Fruit fly (Drosophila melanogaster) S2 (cell line): ENCODE measurements around the gene CG13998.

Source experiments
- CG8478 ChIP-seq: fragments of >200 bp; optimal IDR thresholded peaks from 2 replicates; lab custom pipeline; 2018
- CTCF ChIP-seq, 2 experiments: fragments of >200 bp; optimal IDR thresholded peaks; 2 replicates each; lab custom pipeline; 2018

Gene CG13998

DNA sequence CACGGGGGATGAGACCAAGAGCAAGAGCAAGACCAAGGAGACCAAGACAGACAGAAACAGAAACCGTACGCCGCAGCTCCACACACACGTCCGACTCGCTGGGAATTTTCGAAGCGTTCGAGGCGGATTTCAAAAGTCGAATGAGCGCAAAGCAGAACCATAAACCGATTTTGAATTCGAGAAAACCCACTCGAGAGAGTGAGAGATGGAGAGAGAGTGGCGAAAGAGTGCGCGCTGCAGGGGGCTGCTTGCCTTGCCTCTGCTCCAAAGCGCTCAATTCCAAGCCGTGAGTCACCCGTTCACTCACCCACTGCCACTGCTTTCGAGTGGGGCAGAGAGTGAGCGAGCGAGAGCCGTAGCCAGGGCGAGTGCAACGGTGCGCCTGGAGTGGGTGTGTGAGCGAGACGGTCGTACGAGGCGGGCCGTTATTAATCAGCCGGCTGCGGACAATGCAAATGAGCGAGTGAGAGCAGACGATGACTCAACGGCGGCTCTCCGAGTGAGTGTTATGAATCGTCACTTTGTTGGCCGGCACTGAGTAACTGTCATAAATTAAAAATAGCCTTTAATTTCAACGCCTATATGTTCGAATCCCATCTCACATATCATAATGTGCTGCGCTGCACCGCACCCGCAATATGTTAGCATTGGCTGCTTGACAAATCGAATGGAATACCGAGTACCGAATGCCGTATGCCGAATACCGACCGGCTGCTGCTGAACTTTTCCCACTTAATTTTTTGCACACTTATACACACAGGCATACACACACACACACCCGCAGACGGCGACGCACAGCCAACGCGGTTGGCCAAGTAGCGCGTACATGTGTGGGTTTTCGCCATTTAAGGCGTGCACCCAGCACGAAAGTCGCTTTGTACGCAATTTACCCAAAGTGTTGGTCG lies 23.6 kb upstream of the CG13998 start:
- TF ChIP-seq CG8478 (lab: Kevin White, UChicago) (no peak), CTCF (optimal IDR thresholded peaks at IDR 0.05; lab: Kevin White, UChicago) (no peak)

DNA sequence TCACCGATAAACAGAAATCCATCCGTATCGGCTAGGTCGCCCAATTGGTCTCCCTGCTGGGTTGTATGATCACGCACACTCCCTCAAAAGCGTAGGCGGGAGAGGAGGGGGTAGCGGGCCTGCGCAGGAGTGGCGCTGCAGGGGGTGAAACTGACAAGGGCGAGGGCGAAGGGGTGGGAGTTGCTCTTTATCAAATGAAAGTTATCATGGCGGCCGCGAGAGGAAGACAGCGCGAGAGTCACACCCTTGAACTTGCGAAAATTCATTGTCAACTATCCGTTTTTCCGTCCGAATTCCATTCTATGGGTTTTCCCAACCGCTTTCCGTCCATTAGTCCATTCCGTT lies 22.4 kb upstream of the CG13998 start:
- no peak for TF ChIP-seq CG8478 (lab: Kevin White, UChicago)
- no peak for TF ChIP-seq CTCF (optimal IDR thresholded peaks at IDR 0.05; lab: Kevin White, UChicago)

DNA sequence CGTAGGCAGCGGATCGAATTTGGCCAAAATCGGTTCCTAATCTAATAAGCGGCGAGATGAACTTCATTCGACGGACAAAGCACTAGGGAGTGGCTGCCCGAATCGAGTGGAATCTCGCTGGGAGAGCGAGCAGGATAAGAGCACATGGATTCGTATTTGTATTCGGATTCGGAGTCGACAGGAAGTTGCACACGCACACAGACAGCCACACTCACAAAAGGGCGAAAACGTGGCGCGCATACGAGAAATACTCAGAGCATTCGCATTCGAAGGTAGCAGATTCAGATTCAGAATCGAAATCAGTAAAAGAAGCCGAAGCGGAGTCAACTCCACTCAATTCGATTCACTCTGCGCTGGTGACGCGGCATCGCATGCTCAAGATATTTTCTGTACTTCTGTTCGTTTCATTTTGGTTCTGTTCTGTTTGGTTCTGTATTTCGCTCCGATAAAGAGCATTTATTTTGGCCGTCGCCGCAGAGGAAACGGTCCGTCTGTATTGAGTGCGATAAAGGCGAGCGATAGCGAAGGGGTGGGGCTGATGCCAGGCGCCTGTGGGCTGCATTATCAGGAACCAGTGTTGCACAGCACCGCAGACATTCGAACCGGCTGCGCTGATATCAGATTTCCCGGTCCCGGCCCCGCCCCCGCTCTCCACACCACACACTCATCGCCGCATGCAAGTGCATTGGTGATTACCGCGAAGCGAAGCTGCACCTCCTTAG lies 21.9 kb upstream of the CG13998 start:
- TF ChIP-seq CTCF (optimal IDR thresholded peaks at IDR 0.05; lab: Kevin White, UChicago) (no peak), CG8478 (lab: Kevin White, UChicago) (no peak)

DNA sequence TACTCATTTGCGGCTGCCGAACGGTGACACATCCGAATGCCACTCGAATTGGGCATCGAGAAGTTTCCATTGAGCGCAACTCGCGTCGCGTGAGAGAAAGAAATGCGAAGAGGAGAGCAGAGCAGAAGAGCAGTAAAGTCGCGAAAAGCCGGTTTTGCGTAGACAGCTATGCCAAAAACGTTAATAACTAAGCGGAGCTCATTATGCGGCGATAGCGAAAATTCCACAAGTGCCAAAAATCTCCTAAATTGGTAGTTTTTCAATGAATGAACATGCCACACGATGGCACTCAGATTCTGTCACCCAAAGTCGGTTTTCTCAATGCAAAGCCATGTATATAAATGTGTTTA lies 21.1 kb upstream of the CG13998 start:
- no peak for TF ChIP-seq CTCF (optimal IDR thresholded peaks at IDR 0.05; lab: Kevin White, UChicago)
- TF ChIP-seq CG8478 (lab: Kevin White, UChicago), result no peak

DNA sequence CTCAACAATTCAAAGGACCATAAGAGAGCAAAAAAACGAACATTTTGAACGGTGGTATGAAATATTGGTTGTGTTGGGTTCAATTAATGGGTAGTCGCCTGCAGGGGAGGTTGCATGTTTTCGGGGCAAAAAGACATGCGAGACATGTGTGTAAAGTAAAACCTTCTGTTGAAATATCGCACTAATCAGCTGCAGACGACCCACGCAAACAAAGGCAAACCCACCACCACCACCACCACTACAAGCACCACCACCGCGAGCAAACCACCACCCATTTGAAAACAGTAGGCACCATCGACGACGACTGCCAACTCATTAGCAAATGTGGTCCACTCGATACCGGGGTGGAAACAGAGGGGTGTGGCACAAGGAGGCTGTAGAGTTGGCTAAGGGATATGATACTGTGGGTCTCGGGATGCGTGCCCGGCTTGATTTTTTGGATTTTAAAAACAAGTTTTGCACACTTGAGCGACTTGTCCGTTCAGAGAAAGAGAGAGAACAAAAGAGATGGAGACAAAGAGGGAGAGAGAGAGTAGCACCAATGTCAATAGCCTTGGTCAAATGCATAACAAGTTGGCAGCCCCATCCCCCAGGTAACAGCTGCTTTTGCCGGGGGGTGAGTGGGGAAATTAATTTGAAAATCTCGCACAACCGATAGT lies 20.6 kb upstream of the CG13998 start:
- TF ChIP-seq CTCF (optimal IDR thresholded peaks at IDR 0.05; lab: Kevin White, UChicago) (no peak), CG8478 (lab: Kevin White, UChicago) (no peak)

DNA sequence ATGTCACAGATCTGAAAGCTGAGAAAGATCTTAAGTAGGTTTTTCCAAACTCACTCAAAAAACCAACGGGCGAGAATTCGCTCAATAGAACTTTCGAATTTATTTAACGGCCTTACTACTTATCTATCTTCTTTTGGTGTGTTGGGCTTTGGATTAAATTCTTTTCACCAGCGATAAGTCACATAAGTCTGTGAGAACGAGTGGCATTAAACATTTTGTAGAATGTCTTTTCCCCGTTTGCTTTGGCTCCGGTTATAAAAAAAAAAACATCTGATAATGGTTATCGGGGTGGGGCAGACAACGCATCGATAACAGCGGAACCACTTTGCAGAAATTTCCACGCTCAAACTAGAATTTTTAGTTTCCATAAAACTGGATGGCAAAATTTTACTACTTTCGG lies 19.0 kb upstream of the CG13998 start:
- no peak for TF ChIP-seq CG8478 (lab: Kevin White, UChicago)
- no peak for TF ChIP-seq CTCF (optimal IDR thresholded peaks at IDR 0.05; lab: Kevin White, UChicago)

DNA sequence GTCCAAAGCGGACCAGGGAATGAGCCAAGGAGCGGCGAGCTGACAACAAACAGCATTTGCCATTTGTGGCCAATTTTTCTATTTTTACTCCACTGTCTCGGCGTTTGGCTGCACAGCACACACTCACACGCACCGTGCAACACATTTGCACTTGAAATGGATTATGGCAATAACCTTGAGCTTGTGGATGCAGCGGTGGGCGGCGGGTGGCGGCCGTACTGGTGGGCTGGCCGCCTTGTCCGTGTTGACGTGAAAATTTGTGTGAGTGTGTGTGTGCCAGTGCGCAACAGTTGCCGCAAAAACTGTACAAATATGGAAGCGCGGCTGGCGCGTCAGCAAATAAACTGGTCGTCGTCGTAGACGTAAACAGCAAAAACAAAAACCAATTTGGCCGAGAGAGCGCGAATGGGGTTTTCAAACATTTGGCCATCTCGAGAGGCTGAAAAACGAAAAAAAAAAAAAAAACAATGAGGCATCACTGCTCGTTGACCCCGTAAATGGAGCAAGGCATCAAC lies 18.5 kb upstream of the CG13998 start:
- TF ChIP-seq CG8478 (lab: Kevin White, UChicago) (no peak), CTCF (optimal IDR thresholded peaks at IDR 0.05; lab: Kevin White, UChicago) (no peak)

DNA sequence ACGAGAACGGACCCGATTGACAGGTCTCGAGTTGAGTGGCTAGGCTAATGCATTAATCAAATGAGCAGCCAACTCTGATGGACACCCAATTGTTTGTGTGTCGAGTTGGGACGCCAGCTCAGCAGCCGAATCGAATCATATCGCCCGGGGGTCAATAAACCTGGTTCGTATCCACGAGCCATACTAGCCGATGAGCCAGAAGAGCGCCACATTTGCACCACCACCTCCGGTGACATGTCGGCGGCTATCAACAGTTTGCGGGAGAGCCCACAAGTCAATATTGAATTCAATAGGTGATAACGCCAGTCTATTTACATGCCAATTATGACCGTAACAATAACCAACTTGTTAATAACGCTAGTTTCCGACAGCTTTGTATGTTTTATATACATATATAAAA lies 17.5 kb upstream of the CG13998 start:
- TF ChIP-seq CTCF (optimal IDR thresholded peaks at IDR 0.05; lab: Kevin White, UChicago), result no peak
- TF ChIP-seq CG8478 (lab: Kevin White, UChicago), result no peak

DNA sequence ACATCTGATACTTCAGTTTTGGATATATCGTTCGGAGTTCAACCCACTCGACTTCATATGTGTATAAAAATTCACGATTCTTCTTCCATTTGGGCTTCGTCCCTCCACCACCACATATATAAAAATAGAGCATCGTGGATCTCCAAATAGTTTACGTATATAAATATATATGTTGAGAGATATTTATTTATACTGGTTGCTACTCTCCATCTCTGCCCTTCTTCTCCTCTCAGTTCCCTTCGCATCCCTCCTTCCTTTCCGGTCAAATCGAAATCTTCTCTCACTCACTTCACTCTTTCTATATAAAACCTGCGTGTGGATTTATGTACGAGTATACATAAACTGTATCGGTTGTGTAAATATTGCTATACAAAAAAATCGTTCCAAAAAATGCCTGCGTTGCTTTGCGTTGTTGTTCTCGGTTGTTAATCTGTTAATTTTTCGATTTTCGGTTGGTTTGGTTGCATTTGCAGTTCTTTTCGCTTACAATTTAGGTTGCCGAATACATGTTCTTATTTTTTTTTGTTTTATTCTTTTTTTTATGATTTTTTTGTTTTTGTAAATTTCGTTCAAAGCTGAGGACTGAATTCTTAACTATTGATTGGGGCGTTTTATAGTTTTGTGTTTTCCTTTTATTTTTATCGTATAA lies 16.1 kb upstream of the CG13998 start:
- no peak for TF ChIP-seq CTCF (optimal IDR thresholded peaks at IDR 0.05; lab: Kevin White, UChicago)
- no peak for TF ChIP-seq CG8478 (lab: Kevin White, UChicago)

DNA sequence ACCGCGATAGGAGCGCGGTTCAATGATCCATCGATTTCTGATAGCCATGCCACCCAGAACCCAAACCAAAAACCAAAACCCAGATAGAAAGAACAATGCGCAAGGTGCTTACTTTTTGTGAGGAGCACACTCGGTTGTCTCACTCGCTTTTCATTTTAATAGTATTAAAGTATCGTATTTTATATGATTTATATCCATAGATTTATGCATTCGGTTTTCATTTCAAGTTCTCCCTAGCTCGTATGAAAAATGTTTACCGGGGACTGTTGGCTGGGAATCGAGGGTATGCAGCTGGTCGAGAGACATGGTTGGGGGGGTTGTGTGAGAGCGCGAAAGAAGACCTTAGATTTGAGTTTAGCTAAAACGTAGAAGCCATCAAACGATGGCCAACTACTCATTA lies 15.4 kb upstream of the CG13998 start:
- no peak for TF ChIP-seq CTCF (optimal IDR thresholded peaks at IDR 0.05; lab: Kevin White, UChicago)
- TF ChIP-seq CG8478 (lab: Kevin White, UChicago), result no peak

DNA sequence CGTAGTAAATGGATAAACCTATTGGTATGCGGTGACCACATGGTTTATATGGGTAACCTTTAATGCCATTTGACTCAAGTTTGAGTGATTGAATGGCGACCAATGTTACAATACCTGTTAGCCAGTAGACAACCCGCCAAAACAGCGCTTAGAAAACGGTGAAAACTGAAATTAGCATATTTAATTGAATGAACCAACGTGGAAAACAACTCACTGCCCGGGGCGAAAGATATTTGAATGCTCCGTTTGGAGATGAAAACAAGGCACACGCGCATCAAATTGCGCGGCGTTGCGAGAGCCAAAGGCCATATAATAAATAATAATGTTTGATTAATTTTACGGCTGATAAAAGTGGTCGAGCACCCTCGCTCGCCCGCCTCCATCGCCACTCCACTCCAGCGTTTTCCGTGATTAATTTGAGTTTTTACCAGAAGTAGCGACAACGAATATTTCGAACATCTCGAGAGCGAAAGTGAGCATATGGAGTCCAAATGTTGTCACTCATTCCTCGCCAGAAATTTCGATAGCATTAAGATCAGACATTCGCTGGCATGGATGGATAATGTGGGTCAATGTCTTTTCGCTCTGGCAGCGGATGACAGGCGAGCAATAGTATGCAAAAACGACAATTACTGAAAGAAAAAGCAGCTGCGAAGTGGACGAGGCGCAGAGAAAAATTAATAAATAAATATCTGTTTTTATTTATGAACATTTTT lies 14.6 kb upstream of the CG13998 start:
- TF ChIP-seq CG8478 (lab: Kevin White, UChicago), result no peak
- no peak for TF ChIP-seq CTCF (optimal IDR thresholded peaks at IDR 0.05; lab: Kevin White, UChicago)

DNA sequence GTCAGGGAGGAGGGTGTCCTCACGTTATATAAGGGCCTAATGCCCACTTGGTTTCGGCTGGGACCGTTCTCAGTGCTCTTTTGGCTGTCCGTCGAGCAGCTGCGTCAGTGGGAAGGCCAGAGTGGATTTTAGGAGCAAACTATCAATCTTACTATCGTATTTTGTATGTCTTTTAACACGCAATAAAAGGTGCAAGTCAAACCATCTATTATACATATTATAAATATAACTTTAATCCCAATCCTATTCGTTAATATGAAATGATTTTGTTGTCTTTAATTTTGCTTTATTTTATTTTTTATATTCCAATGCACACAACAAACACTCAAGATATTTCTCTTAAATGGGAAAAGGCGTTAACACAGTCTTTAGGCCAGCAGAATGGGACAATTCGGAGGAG lies 12.9 kb upstream of the CG13998 start, which contains the start of gene Ucp4B:
Gene Ucp4B (plus strand): TSS at position 301 of the 400 bp plus-strand sequence.
- TF ChIP-seq CG8478 (lab: Kevin White, UChicago) (no peak), CTCF (optimal IDR thresholded peaks at IDR 0.05; lab: Kevin White, UChicago) (no peak)

DNA sequence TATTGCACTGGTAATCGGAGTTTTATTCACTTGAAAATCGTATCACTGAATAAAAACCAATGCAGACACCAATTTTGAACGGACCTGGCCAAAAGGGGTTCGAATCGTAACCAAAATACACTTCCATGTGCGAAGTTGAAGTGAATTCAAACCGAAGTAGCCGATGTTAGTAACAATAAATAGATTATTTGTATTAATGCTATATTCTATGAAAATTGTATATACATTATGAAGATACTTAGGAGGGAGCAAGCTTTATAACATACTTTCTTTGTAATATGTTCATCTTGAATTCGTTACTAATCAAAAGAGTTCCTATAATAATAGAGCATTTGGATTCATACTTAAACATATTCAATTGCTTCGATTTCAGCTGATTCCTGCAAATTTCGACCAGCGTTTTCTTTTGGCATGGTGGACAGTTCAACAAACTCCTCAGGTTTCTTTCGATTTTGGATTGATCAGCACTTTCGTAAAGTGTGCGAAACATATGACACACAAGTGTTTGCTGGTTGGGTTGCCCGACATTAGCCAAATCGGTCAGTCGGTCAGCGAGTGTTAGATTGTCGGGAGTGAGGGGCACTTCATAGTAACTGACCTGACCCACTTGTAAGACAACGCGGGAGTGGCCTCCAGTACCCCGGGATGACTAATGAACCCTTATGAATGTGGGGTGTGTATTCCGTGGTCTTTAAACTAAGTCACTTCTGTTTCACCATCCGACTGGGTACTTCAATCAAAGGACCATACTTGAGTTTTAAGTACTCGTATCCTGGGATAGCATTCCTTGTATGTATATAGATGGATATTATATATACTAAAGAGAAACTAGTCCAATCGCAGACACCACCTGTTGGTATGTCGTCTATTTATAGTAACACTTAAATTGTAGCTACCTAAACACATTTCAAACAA lies 11.3 kb upstream of the CG13998 start, which contains the start of the genes CG13992 and Ucp4C:
Gene CG13992 (minus strand): TSS at position 51 of the 915 bp plus-strand sequence.
Gene Ucp4C (plus strand): TSS at position 865 of the 915 bp plus-strand sequence.
- TF ChIP-seq CG8478 (lab: Kevin White, UChicago), result no peak
- no peak for TF ChIP-seq CTCF (optimal IDR thresholded peaks at IDR 0.05; lab: Kevin White, UChicago)
